Worm (Caenorhabditis elegans): ENCODE results near the gene C28H8.7.

DNA sequence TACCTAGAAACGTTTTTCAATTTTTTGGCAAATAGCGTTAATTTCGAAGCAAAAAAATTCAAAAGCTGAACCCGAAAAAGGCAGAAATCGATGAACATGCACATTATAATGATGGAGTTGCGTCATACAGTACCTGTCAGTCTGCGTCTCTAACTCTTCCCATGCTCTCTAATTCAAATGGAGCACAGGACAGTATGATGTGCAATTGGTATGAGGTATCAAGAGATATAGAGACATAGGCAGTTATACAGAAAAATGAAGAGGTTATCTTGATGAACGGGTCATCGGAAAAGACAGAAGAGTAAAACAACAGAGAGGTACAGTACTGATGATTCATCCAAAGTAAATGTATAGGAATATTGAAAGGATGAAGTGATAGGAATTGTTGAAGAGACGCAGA is 13.9 kb upstream of the C28H8.7 start:
- TF ChIP-seq nhr-237 (tag; optimal IDR thresholded peaks at IDR 0.05) (no peak), skn-1 (tag; optimal IDR thresholded peaks at IDR 0.05) (no peak), dmd-6 (GFP tag; IDR thresholded peaks at IDR 0.05) (no peak), snpc-1.2 (GFP tag; IDR thresholded peaks at IDR 0.05) (no peak)

Data from whole organism, L4 larva.